Fruit fly (Drosophila melanogaster) whole organism, embryonic: ENCODE results near the gene Trs23.
A peak's percentile ranks its signal among the peaks of the same experiment; 100 is the strongest.

ENCODE experiments used
- BEAF-32 ChIP-seq: fragments of 200-800 bp; sonication (Bioruptor generic); optimal IDR thresholded peaks from 3 replicates; lab custom pipeline; 2017; ENCODE audit warnings: missing biosample characterization, missing genetic modification characterization, mild to moderate bottlenecking, moderate library complexity, missing genetic modification reagents
- CG1024 ChIP-seq: fragments of 200-800 bp; sonication (Bioruptor generic); IDR thresholded peaks from 2 replicates; pipeline ENCODE4 v1.3.6; 2022; ENCODE audit warnings: missing biosample characterization, missing genetic modification characterization
- CG10366 ChIP-seq: fragments of 200-800 bp; sonication (Bioruptor generic); IDR thresholded peaks from 2 replicates; pipeline ENCODE4 v1.3.6; 2022; ENCODE audit warnings: missing biosample characterization, missing genetic modification characterization
- CG16813 ChIP-seq: fragments of 200-800 bp; sonication (Bioruptor generic); IDR thresholded peaks from 3 replicates; pipeline ENCODE4 v1.3.6; 2022; ENCODE audit warnings: missing biosample characterization, missing genetic modification characterization; ENCODE audit not compliant: partially characterized antibody
- CG17186 ChIP-seq: fragments of 200-800 bp; sonication (Bioruptor generic); optimal IDR thresholded peaks from 3 replicates; lab custom pipeline; 2017; ENCODE audit warnings: missing biosample characterization, missing genetic modification reagents, missing genetic modification characterization
- CG3065 ChIP-seq: fragments of 200-800 bp; sonication (Bioruptor generic); optimal IDR thresholded peaks from 2 replicates; lab custom pipeline; 2016; ENCODE audit warnings: missing biosample characterization, missing genetic modification characterization
- CG32532 ChIP-seq: fragments of 200-800 bp; sonication (Bioruptor generic); IDR thresholded peaks from 2 replicates; pipeline ENCODE4 v1.3.6; 2022; ENCODE audit warnings: missing biosample characterization, missing genetic modification characterization
- CG33557 ChIP-seq: fragments of 200-800 bp; sonication (Bioruptor generic); optimal IDR thresholded peaks from 2 replicates; lab custom pipeline; 2019; ENCODE audit warnings: missing biosample characterization, mild to moderate bottlenecking, missing genetic modification characterization, moderate library complexity
- CG34224 ChIP-seq: fragments of 200-800 bp; sonication (Bioruptor generic); IDR thresholded peaks from 3 replicates; pipeline ENCODE4 v1.3.6; 2022; ENCODE audit warnings: missing biosample characterization, missing genetic modification characterization; ENCODE audit not compliant: partially characterized antibody
- CG34422 ChIP-seq: fragments of 200-800 bp; sonication (Bioruptor generic); IDR thresholded peaks from 3 replicates; pipeline ENCODE4 v1.3.6; 2022; ENCODE audit warnings: missing biosample characterization, missing genetic modification characterization
- CG6683 ChIP-seq: fragments of 200-800 bp; sonication (Bioruptor generic); optimal IDR thresholded peaks from 2 replicates; lab custom pipeline; 2017; ENCODE audit warnings: missing biosample characterization, mild to moderate bottlenecking, missing genetic modification characterization, missing genetic modification reagents
- CG7928 ChIP-seq: fragments of 200-800 bp; sonication (Bioruptor generic); optimal IDR thresholded peaks from 2 replicates; lab custom pipeline; 2017; ENCODE audit warnings: missing biosample characterization, mild to moderate bottlenecking, missing genetic modification characterization
- CG8388 ChIP-seq: fragments of 200-800 bp; sonication (Bioruptor generic); optimal IDR thresholded peaks from 2 replicates; lab custom pipeline; 2019; ENCODE audit warnings: missing biosample characterization, mild to moderate bottlenecking, missing genetic modification characterization, moderate library complexity
- Doc3 ChIP-seq: fragments of 200-800 bp; sonication (Bioruptor generic); IDR thresholded peaks from 3 replicates; pipeline ENCODE4 v1.3.6; 2022; ENCODE audit warnings: missing biosample characterization, missing genetic modification characterization; ENCODE audit not compliant: partially characterized antibody
- Ets65A ChIP-seq: fragments of 200-800 bp; sonication (Bioruptor generic); peaks from one replicate; lab custom pipeline; 2016; ENCODE audit warnings: missing biosample characterization, missing genetic modification characterization
- Fer1 ChIP-seq: fragments of 200-800 bp; sonication (Bioruptor generic); optimal IDR thresholded peaks from 2 replicates; lab custom pipeline; 2017; ENCODE audit warnings: missing biosample characterization, mild to moderate bottlenecking, missing genetic modification characterization
- Gug ChIP-seq: fragments of 200-800 bp; sonication (Bioruptor generic); IDR thresholded peaks from 4 replicates; pipeline ENCODE4 v1.3.6; 2022; ENCODE audit warnings: missing biosample characterization, missing genetic modification characterization
- HLH54F ChIP-seq: fragments of 200-800 bp; sonication (Bioruptor generic); optimal IDR thresholded peaks from 3 replicates; lab custom pipeline; 2016; ENCODE audit warnings: missing biosample characterization, missing genetic modification characterization
- Lim3 ChIP-seq: fragments of 200-800 bp; sonication (Bioruptor generic); IDR thresholded peaks from 2 replicates; pipeline ENCODE4 v1.3.6; 2022; ENCODE audit warnings: missing biosample characterization, missing genetic modification characterization
- MBD-R2 ChIP-seq: fragments of 200-800 bp; sonication (Bioruptor generic); IDR thresholded peaks from 2 replicates; pipeline ENCODE4 v1.3.6; 2022; ENCODE audit warnings: missing biosample characterization, missing genetic modification characterization
- MESR4 ChIP-seq: fragments of 200-800 bp; sonication (Bioruptor generic); optimal IDR thresholded peaks from 2 replicates; lab custom pipeline; 2018; ENCODE audit warnings: missing biosample characterization, mild to moderate bottlenecking, missing genetic modification characterization, moderate library complexity
- Neu2 ChIP-seq: fragments of 200-800 bp; sonication (Bioruptor generic); optimal IDR thresholded peaks from 3 replicates; lab custom pipeline; 2016; ENCODE audit warnings: missing biosample characterization, missing genetic modification characterization, borderline replicate concordance
- Opbp ChIP-seq: fragments of 200-800 bp; sonication (Bioruptor generic); IDR thresholded peaks from 3 replicates; pipeline ENCODE4 v1.3.6; 2022; ENCODE audit warnings: missing biosample characterization, missing genetic modification characterization; ENCODE audit not compliant: partially characterized antibody
- cato ChIP-seq: fragments of 200-800 bp; sonication (Bioruptor generic); optimal IDR thresholded peaks from 2 replicates; lab custom pipeline; 2016; ENCODE audit warnings: missing biosample characterization, missing genetic modification characterization, borderline replicate concordance
- crp ChIP-seq, 2 experiments: fragments of 200-800 bp; sonication (Bioruptor generic); optimal IDR thresholded peaks; 2 replicates in 1 of 2; 3 replicates in 1 of 2; lab custom pipeline; 2017; ENCODE audit warnings: missing biosample characterization in 2 of 2, missing genetic modification characterization in 2 of 2, mild to moderate bottlenecking in 1 of 2, moderate library complexity in 1 of 2
- eve ChIP-seq, 2 experiments: fragments of >200 bp; optimal IDR thresholded peaks; 2 replicates each; lab custom pipeline; 2017; ENCODE audit warnings: missing biosample characterization in 2 of 2, missing genetic modification characterization in 2 of 2
- ftz-f1 ChIP-seq: fragments of 200-800 bp; sonication (Bioruptor generic); optimal IDR thresholded peaks from 2 replicates; lab custom pipeline; 2016; ENCODE audit warnings: missing biosample characterization, missing genetic modification characterization
- her ChIP-seq: fragments of 200-800 bp; sonication (Bioruptor generic); optimal IDR thresholded peaks from 2 replicates; lab custom pipeline; 2016; ENCODE audit warnings: missing biosample characterization, missing genetic modification characterization
- insv ChIP-seq, 2 experiments: fragments of 200-800 bp; sonication (Bioruptor generic); optimal IDR thresholded peaks; 3 replicates each; lab custom pipeline; 2016 to 2018; ENCODE audit warnings: missing biosample characterization in 2 of 2, missing genetic modification characterization in 2 of 2
- knrl ChIP-seq: fragments of 200-800 bp; sonication (Bioruptor generic); IDR thresholded peaks from 3 replicates; pipeline ENCODE4 v1.3.6; 2022; ENCODE audit warnings: missing biosample characterization, missing genetic modification characterization; ENCODE audit not compliant: partially characterized antibody
- nau ChIP-seq: fragments of 200-800 bp; sonication (Bioruptor generic); optimal IDR thresholded peaks from 3 replicates; lab custom pipeline; 2017; ENCODE audit warnings: missing biosample characterization, mild to moderate bottlenecking, missing genetic modification characterization, missing genetic modification reagents
- onecut ChIP-seq: fragments of 200-800 bp; sonication (Bioruptor generic); IDR thresholded peaks from 2 replicates; pipeline ENCODE4 v1.3.6; 2022; ENCODE audit warnings: missing biosample characterization, missing genetic modification characterization
- pan ChIP-seq, 4 experiments: fragments of >200 bp in 3 of 4; fragments of 200-800 bp in 1 of 4; sonication (Bioruptor generic) in 1 of 4; optimal IDR thresholded peaks in 3 of 4; IDR thresholded peaks in 1 of 4; 2 replicates each; pipeline versions ENCODE4 v1.3.6 to Lab custom; 2017 to 2022; ENCODE audit warnings: missing biosample characterization in 2 of 4, missing genetic modification characterization in 2 of 4, mixed read lengths in 1 of 4
- pfk ChIP-seq: fragments of 200-800 bp; sonication (Bioruptor generic); optimal IDR thresholded peaks from 2 replicates; lab custom pipeline; 2018; ENCODE audit warnings: missing biosample characterization, mild to moderate bottlenecking, missing genetic modification characterization, moderate library complexity
- pho ChIP-seq: fragments of 200-800 bp; sonication (Bioruptor generic); optimal IDR thresholded peaks from 2 replicates; lab custom pipeline; 2016; ENCODE audit warnings: missing biosample characterization, missing genetic modification characterization
- ro ChIP-seq: fragments of 200-800 bp; sonication (Bioruptor generic); IDR thresholded peaks from 2 replicates; pipeline ENCODE4 v1.3.6; 2022; ENCODE audit warnings: missing biosample characterization, missing genetic modification characterization
- stwl ChIP-seq: fragments of 200-800 bp; sonication (Bioruptor generic); optimal IDR thresholded peaks from 3 replicates; lab custom pipeline; 2018; ENCODE audit warnings: missing biosample characterization, mild to moderate bottlenecking, missing genetic modification characterization, moderate library complexity
- trem ChIP-seq: fragments of 200-800 bp; optimal IDR thresholded peaks from 3 replicates; lab custom pipeline; 2019; ENCODE audit warnings: missing biosample characterization, mild to moderate bottlenecking, missing genetic modification characterization, moderate library complexity

Gene Trs23

DNA sequence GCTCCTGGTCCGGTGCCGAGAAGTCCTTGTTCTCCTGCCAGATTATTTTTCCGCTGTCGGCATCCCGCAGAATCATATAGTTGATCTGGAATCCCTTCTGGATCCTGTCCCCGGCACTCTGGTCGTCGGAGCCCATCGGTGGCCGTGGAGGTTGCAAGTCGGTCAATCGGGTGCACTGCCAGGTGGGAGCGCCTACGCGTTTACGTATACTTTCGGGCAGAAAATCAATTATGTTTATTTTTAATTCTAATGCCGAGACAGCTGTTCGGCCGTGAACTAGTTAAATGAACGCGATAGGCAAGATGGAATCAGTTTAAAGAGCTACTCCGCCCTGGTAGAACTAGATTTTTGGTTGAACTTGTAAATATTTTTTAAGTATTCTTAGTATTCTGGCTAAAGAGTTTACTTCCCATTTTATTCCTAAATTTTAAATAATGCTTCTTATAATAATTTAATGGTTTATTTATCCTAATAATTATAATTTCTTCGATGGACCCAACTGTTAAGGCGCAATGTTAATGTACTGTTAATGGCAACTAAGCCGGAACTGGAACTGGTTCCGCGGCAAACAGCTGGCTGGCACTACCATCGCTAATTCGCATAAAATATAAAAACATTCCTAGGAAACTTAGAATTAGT, at the start of gene Trs23, which contains the start of gene PrBP (continued):
- TF ChIP-seq BEAF-32 = peak; percentile 72
- TF ChIP-seq onecut (GFP tag; lab: Robert Waterston, UW) = peak; percentile 54
- peak; percentile 44 for TF ChIP-seq trem (tag; lab: Kevin White, UChicago)
- peak; percentile 9; the same call in 1 of the 3 replicates for TF ChIP-seq CG34422 (GFP tag; lab: Robert Waterston, UW)
- no peak for TF ChIP-seq cato (GFP tag; lab: Kevin White, UChicago)
- TF ChIP-seq crp (GFP tag; optimal IDR thresholded peaks at IDR 0.05; lab: Kevin White, UChicago) = peak; percentile 61 to 94
- no peak for TF ChIP-seq HLH54F (GFP tag; lab: Kevin White, UChicago)
- no peak for TF ChIP-seq Fer1 (GFP tag; lab: Kevin White, UChicago)
- TF ChIP-seq nau (GFP tag; lab: Kevin White, UChicago) = no peak
- TF ChIP-seq Doc3 (GFP tag; lab: Robert Waterston, UW) = 0 out of 3 replicates have a peak, but pooled peaks have one; percentile 16
- peak; percentile 38; the same call in 1 of the 2 replicates for TF ChIP-seq MBD-R2 (GFP tag; lab: Robert Waterston, UW)
- TF ChIP-seq CG16813 (GFP tag; lab: Robert Waterston, UW) = 0 out of 3 replicates have a peak, but pooled peaks have one; percentile 37
- TF ChIP-seq pan (optimal IDR thresholded peaks at IDR 0.05; lab: Kevin White, UChicago) = no peak
- no peak for TF ChIP-seq pan (GFP tag; optimal IDR thresholded peaks at IDR 0.05 in 1 of 2, IDR thresholded peaks at IDR 0.05 in 1 of 2)
- TF ChIP-seq stwl (tag; lab: Kevin White, UChicago) = peak; percentile 49
- peak; percentile 87 for TF ChIP-seq CG7928 (GFP tag; lab: Kevin White, UChicago)
- peak; percentile 42 for TF ChIP-seq MESR4 (GFP tag; lab: Kevin White, UChicago)
- TF ChIP-seq pho (GFP tag; lab: Kevin White, UChicago) = no peak
- peak; percentile 78 for TF ChIP-seq knrl (GFP tag; lab: Robert Waterston, UW)
- no peak for TF ChIP-seq ftz-f1
- no peak for TF ChIP-seq insv (GFP tag; optimal IDR thresholded peaks at IDR 0.05; lab: Kevin White, UChicago)
- TF ChIP-seq Opbp (GFP tag; lab: Robert Waterston, UW) = 0 out of 3 replicates have a peak, but pooled peaks have one; percentile 11
- no peak for TF ChIP-seq ro

DNA sequence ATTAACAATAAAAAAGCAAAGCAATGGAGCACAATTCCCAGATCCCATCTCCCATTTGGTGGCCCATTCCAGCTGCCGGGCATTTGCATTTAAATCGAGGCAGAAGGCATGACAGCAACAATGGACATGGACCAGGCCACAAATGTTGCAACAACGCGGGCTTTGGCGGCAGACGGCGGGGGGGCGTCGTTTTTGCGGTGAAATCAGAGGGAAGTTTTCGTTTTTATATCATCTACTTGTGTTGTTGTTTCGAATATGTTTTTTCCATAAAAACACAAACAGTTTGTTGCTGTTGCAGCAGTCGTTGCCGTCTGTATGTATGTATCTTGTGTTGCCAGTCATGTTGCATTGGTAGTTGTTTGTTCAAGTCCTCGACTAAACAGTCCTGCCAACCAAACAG, 26.5 kb upstream of the Trs23 start:
- TF ChIP-seq Doc3 (GFP tag; lab: Robert Waterston, UW) (no peak), CG34224 (GFP tag; lab: Robert Waterston, UW) (no peak), CG6683 (no peak), CG33557 (GFP tag; lab: Kevin White, UChicago) (no peak), Ets65A (no peak), CG32532 (GFP tag; lab: Robert Waterston, UW) (no peak), her (no peak), CG17186 (GFP tag; lab: Kevin White, UChicago) (no peak), CG16813 (GFP tag; lab: Robert Waterston, UW) (no peak), CG10366 (GFP tag; lab: Robert Waterston, UW) (no peak), Lim3 (GFP tag; lab: Robert Waterston, UW) (no peak), eve (GFP tag; optimal IDR thresholded peaks at IDR 0.05; lab: Kevin White, UChicago) (no peak), CG1024 (GFP tag; lab: Robert Waterston, UW) (no peak), CG8388 (GFP tag; lab: Kevin White, UChicago) (no peak), pfk (GFP tag; lab: Kevin White, UChicago) (no peak), Gug (no peak), Neu2 (GFP tag; lab: Kevin White, UChicago) (no peak), CG3065 (no peak)
